Fruit fly (Drosophila melanogaster) whole organism, embryonic: ENCODE measurements around the gene MED15.

Experiments
- Asciz ChIP-seq: fragments of 200-800 bp; sonication (Bioruptor generic); optimal IDR thresholded peaks from 2 replicates; lab custom pipeline; 2017; ENCODE audit warnings: missing biosample characterization, mild to moderate bottlenecking, missing genetic modification characterization, missing genetic modification reagents
- Awh ChIP-seq: fragments of 200-800 bp; sonication (Bioruptor generic); IDR thresholded peaks from 2 replicates; pipeline ENCODE4, ENCODE4 v1.3.6; 2022; ENCODE audit warnings: missing biosample characterization, missing genetic modification characterization
- BEAF-32 ChIP-seq: fragments of 200-800 bp; sonication (Bioruptor generic); optimal IDR thresholded peaks from 3 replicates; lab custom pipeline; 2017; ENCODE audit warnings: missing biosample characterization, missing genetic modification characterization, mild to moderate bottlenecking, moderate library complexity, missing genetic modification reagents
- CG11504 ChIP-seq: fragments of 200-800 bp; sonication (Bioruptor generic); optimal IDR thresholded peaks from 3 replicates; lab custom pipeline; 2019; ENCODE audit warnings: missing biosample characterization, mild to moderate bottlenecking, missing genetic modification characterization, moderate library complexity
- CG12391 ChIP-seq: fragments of 200-800 bp; sonication (Bioruptor generic); optimal IDR thresholded peaks from 3 replicates; lab custom pipeline; 2018; ENCODE audit warnings: missing biosample characterization, mild to moderate bottlenecking, missing genetic modification characterization, moderate library complexity
- CG12659 ChIP-seq: fragments of 200-800 bp; sonication (Bioruptor generic); optimal IDR thresholded peaks from 3 replicates; lab custom pipeline; 2017; ENCODE audit warnings: mild to moderate bottlenecking, missing biosample characterization, missing genetic modification reagents, missing genetic modification characterization
- CG13287 ChIP-seq: fragments of 200-800 bp; sonication (Bioruptor generic); IDR thresholded peaks from 2 replicates; pipeline ENCODE4 v1.3.6; 2022; ENCODE audit warnings: missing biosample characterization, missing genetic modification characterization; ENCODE audit not compliant: partially characterized antibody
- CG13296 ChIP-seq: fragments of 200-800 bp; sonication (Bioruptor generic); optimal IDR thresholded peaks from 3 replicates; lab custom pipeline; 2018; ENCODE audit warnings: missing biosample characterization, mild to moderate bottlenecking, missing genetic modification characterization
- CG13424 ChIP-seq: fragments of 200-800 bp; sonication (Bioruptor generic); optimal IDR thresholded peaks from 2 replicates; lab custom pipeline; 2019; ENCODE audit warnings: missing biosample characterization, mild to moderate bottlenecking, missing genetic modification characterization, moderate library complexity
- CG13894 ChIP-seq: fragments of 200-800 bp; sonication (Bioruptor generic); optimal IDR thresholded peaks from 3 replicates; lab custom pipeline; 2018; ENCODE audit warnings: missing biosample characterization, mild to moderate bottlenecking, missing genetic modification characterization, moderate library complexity
- CG16779 ChIP-seq: fragments of 200-800 bp; sonication (Bioruptor generic); IDR thresholded peaks from 2 replicates; pipeline ENCODE4 v1.3.6; 2022; ENCODE audit warnings: missing biosample characterization, missing genetic modification characterization
- CG16815 ChIP-seq: fragments of 200-800 bp; sonication (Bioruptor generic); optimal IDR thresholded peaks from 3 replicates; lab custom pipeline; 2017; ENCODE audit warnings: missing biosample characterization, mild to moderate bottlenecking, missing genetic modification characterization
- CG17385 ChIP-seq: fragments of 200-800 bp; sonication (Bioruptor generic); optimal IDR thresholded peaks from 3 replicates; lab custom pipeline; 2018; ENCODE audit warnings: missing biosample characterization, mild to moderate bottlenecking, missing genetic modification characterization
- CG17829 ChIP-seq: fragments of 200-800 bp; optimal IDR thresholded peaks from 2 replicates; lab custom pipeline; 2019; ENCODE audit warnings: missing biosample characterization, mild to moderate bottlenecking, missing genetic modification characterization, moderate library complexity
- CG17912 ChIP-seq: fragments of 200-800 bp; sonication (Bioruptor generic); optimal IDR thresholded peaks from 2 replicates; lab custom pipeline; 2018; ENCODE audit warnings: missing biosample characterization, mild to moderate bottlenecking, missing genetic modification characterization
- CG1792 ChIP-seq: fragments of 200-800 bp; sonication (Bioruptor generic); optimal IDR thresholded peaks from 2 replicates; lab custom pipeline; 2016; ENCODE audit warnings: missing biosample characterization, missing genetic modification characterization
- CG18262 ChIP-seq: fragments of 200-800 bp; optimal IDR thresholded peaks from 3 replicates; lab custom pipeline; 2019; ENCODE audit warnings: missing biosample characterization, mild to moderate bottlenecking, missing genetic modification characterization, moderate library complexity
- CG2120 ChIP-seq: fragments of 200-800 bp; sonication (Bioruptor generic); optimal IDR thresholded peaks from 3 replicates; lab custom pipeline; 2016; ENCODE audit warnings: missing biosample characterization, missing genetic modification characterization
- CG30431 ChIP-seq: fragments of 200-800 bp; sonication (Bioruptor generic); optimal IDR thresholded peaks from 2 replicates; lab custom pipeline; 2017; ENCODE audit warnings: missing biosample characterization, missing genetic modification characterization
- CG31441 ChIP-seq: fragments of 200-800 bp; sonication (Bioruptor generic); IDR thresholded peaks from 2 replicates; pipeline ENCODE4 v1.3.6; 2022; ENCODE audit warnings: missing biosample characterization, missing genetic modification characterization
- CG33213 ChIP-seq: fragments of 200-800 bp; sonication (Bioruptor generic); optimal IDR thresholded peaks from 3 replicates; lab custom pipeline; 2016; ENCODE audit warnings: missing biosample characterization, missing genetic modification characterization
- CG3847 ChIP-seq: fragments of 200-800 bp; sonication (Bioruptor generic); IDR thresholded peaks from 2 replicates; pipeline ENCODE4 v1.3.6; 2022; ENCODE audit warnings: missing biosample characterization, missing genetic modification characterization
- CG4360 ChIP-seq: fragments of 200-800 bp; sonication (Bioruptor generic); IDR thresholded peaks from 2 replicates; pipeline ENCODE4 v1.3.6; 2022; ENCODE audit warnings: missing biosample characterization, missing genetic modification characterization
- CG4854 ChIP-seq: fragments of 200-800 bp; sonication (Bioruptor generic); optimal IDR thresholded peaks from 2 replicates; lab custom pipeline; 2016; ENCODE audit warnings: missing biosample characterization, missing genetic modification characterization, inconsistent platforms
- CG7839 ChIP-seq: fragments of 200-800 bp; sonication (Bioruptor generic); optimal IDR thresholded peaks from 3 replicates; lab custom pipeline; 2018; ENCODE audit warnings: missing biosample characterization, mild to moderate bottlenecking, missing genetic modification characterization, moderate library complexity
- CG8944 ChIP-seq: fragments of 200-800 bp; sonication (Bioruptor generic); optimal IDR thresholded peaks from 3 replicates; lab custom pipeline; 2016; ENCODE audit warnings: missing biosample characterization, missing genetic modification characterization
- CG9437 ChIP-seq: fragments of 200-800 bp; sonication (Bioruptor generic); optimal IDR thresholded peaks from 2 replicates; lab custom pipeline; 2018; ENCODE audit warnings: missing biosample characterization, mild to moderate bottlenecking, missing genetic modification characterization
- HLH3B ChIP-seq: fragments of 200-800 bp; sonication (Bioruptor generic); IDR thresholded peaks from 2 replicates; pipeline ENCODE4 v1.3.6; 2022; ENCODE audit warnings: missing biosample characterization, missing genetic modification characterization
- Hand ChIP-seq: fragments of 200-800 bp; sonication (Bioruptor generic); optimal IDR thresholded peaks from 2 replicates; lab custom pipeline; 2017; ENCODE audit warnings: mild to moderate bottlenecking, missing biosample characterization, missing genetic modification reagents, missing genetic modification characterization
- Hey ChIP-seq: fragments of 200-800 bp; sonication (Bioruptor generic); optimal IDR thresholded peaks from 3 replicates; lab custom pipeline; 2018; ENCODE audit warnings: missing biosample characterization, mild to moderate bottlenecking, missing genetic modification characterization
- Hmr ChIP-seq: fragments of 200-800 bp; sonication (Bioruptor generic); optimal IDR thresholded peaks from 3 replicates; lab custom pipeline; 2017; ENCODE audit warnings: mild to moderate bottlenecking, missing biosample characterization, missing genetic modification reagents, missing genetic modification characterization
- Hr39 ChIP-seq: fragments of >200 bp; optimal IDR thresholded peaks from 2 replicates; lab custom pipeline; 2017
- Mes4 ChIP-seq: fragments of 200-800 bp; sonication (Bioruptor generic); optimal IDR thresholded peaks from 2 replicates; lab custom pipeline; 2016; ENCODE audit warnings: missing biosample characterization, missing genetic modification characterization
- NfI ChIP-seq: fragments of 200-800 bp; sonication (Bioruptor generic); optimal IDR thresholded peaks from 3 replicates; lab custom pipeline; 2018; ENCODE audit warnings: missing biosample characterization, mild to moderate bottlenecking, missing genetic modification characterization, moderate library complexity
- Sox102F ChIP-seq: fragments of 200-800 bp; sonication (Bioruptor generic); optimal IDR thresholded peaks from 2 replicates; lab custom pipeline; 2018; ENCODE audit warnings: missing biosample characterization, mild to moderate bottlenecking, missing genetic modification characterization, moderate library complexity
- Ssrp ChIP-seq: fragments of 200-800 bp; sonication (Bioruptor generic); optimal IDR thresholded peaks from 2 replicates; lab custom pipeline; 2018; ENCODE audit warnings: missing biosample characterization, mild to moderate bottlenecking, missing genetic modification characterization, moderate library complexity
- Xrp1 ChIP-seq: fragments of 200-800 bp; sonication (Bioruptor generic); IDR thresholded peaks from 2 replicates; pipeline ENCODE4 v1.3.6; 2022; ENCODE audit warnings: missing biosample characterization, missing genetic modification characterization
- dysf ChIP-seq: fragments of 200-800 bp; sonication (Bioruptor generic); IDR thresholded peaks from 3 replicates; pipeline ENCODE4 v1.3.6; 2022; ENCODE audit warnings: missing biosample characterization, missing genetic modification characterization
- emc ChIP-seq: fragments of 200-800 bp; sonication (Bioruptor generic); optimal IDR thresholded peaks from 2 replicates; lab custom pipeline; 2016; ENCODE audit warnings: missing biosample characterization, missing genetic modification characterization
- gce ChIP-seq: fragments of 200-800 bp; sonication (Bioruptor generic); IDR thresholded peaks from 3 replicates; pipeline ENCODE4 v1.3.6; 2022; ENCODE audit warnings: missing biosample characterization, missing genetic modification characterization
- hb ChIP-seq: fragments of 200-800 bp; sonication (Bioruptor generic); IDR thresholded peaks from 3 replicates; pipeline ENCODE4 v1.3.6; 2022; ENCODE audit warnings: missing biosample characterization, missing genetic modification characterization; ENCODE audit not compliant: partially characterized antibody
- lov ChIP-seq, 2 experiments: fragments of 200-800 bp in 1 of 2; fragments of >200 bp in 1 of 2; sonication (Bioruptor generic) in 1 of 2; IDR thresholded peaks in 1 of 2; optimal IDR thresholded peaks in 1 of 2; 2 replicates in 1 of 2; 3 replicates in 1 of 2; pipeline versions ENCODE4 v1.3.6 to Lab custom; 2017 to 2022; ENCODE audit warnings: missing biosample characterization in 1 of 2, missing genetic modification characterization in 1 of 2
- odd ChIP-seq: fragments of 200-800 bp; sonication (Bioruptor generic); optimal IDR thresholded peaks from 2 replicates; lab custom pipeline; 2017; ENCODE audit warnings: missing biosample characterization, mild to moderate bottlenecking, missing genetic modification characterization
- schlank ChIP-seq: fragments of 200-800 bp; sonication (Bioruptor generic); optimal IDR thresholded peaks from 2 replicates; lab custom pipeline; 2018; ENCODE audit warnings: missing biosample characterization, mild to moderate bottlenecking, missing genetic modification characterization
- slp2 ChIP-seq: fragments of 200-800 bp; sonication (Bioruptor generic); optimal IDR thresholded peaks from 2 replicates; lab custom pipeline; 2016; ENCODE audit warnings: missing biosample characterization, missing genetic modification characterization
- tap ChIP-seq: fragments of 200-800 bp; optimal IDR thresholded peaks from 3 replicates; lab custom pipeline; 2019; ENCODE audit warnings: missing biosample characterization, mild to moderate bottlenecking, missing genetic modification characterization, moderate library complexity
- tup ChIP-seq: fragments of 200-800 bp; sonication (Bioruptor generic); optimal IDR thresholded peaks from 2 replicates; lab custom pipeline; 2016; ENCODE audit warnings: missing biosample characterization, mild to moderate bottlenecking, missing genetic modification characterization, moderate library complexity
- tx ChIP-seq: fragments of 200-800 bp; sonication (Bioruptor generic); optimal IDR thresholded peaks from 2 replicates; lab custom pipeline; 2016; ENCODE audit warnings: missing biosample characterization, missing genetic modification characterization

Gene MED15

dm6 chr2L:481757-482450 lies 9.1 kb downstream of the MED15 start (continued):
- TF ChIP-seq odd (GFP tag; lab: Kevin White, UChicago) (peak; percentile 57), CG11504 (tag; lab: Kevin White, UChicago) (peak; percentile 87), CG17829 (tag; lab: Kevin White, UChicago) (peak; percentile 71), CG12391 (tag; lab: Kevin White, UChicago) (peak; percentile 82), CG3847 (no peak), Asciz (GFP tag; lab: Kevin White, UChicago) (peak; percentile 69), CG1792 (GFP tag; lab: Kevin White, UChicago) (peak; percentile 37), CG4854 (GFP tag; lab: Kevin White, UChicago) (peak; percentile 64), CG13287 (GFP tag; lab: Robert Waterston, UW) (no peak), CG7839 (tag; lab: Kevin White, UChicago) (peak; percentile 88), CG9437 (GFP tag; lab: Kevin White, UChicago) (peak; percentile 80), CG33213 (peak; percentile 62), CG2120 (GFP tag; lab: Kevin White, UChicago) (peak; percentile 94), CG30431 (GFP tag; lab: Kevin White, UChicago) (peak; percentile 23), CG8944 (peak; percentile 39), hb (GFP tag; lab: Robert Waterston, UW) (no peak), lov (optimal IDR thresholded peaks at IDR 0.05; lab: Kevin White, UChicago) (no peak), lov (GFP tag; IDR thresholded peaks at IDR 0.05; lab: Robert Waterston, UW) (no peak), Hr39 (no peak), NfI (GFP tag; lab: Kevin White, UChicago) (peak; percentile 85), dysf (GFP tag; lab: Robert Waterston, UW) (no peak), CG13296 (GFP tag; lab: Kevin White, UChicago) (peak; percentile 88), CG17385 (GFP tag; lab: Kevin White, UChicago) (peak; percentile 81), gce (no peak), emc (GFP tag; lab: Kevin White, UChicago) (peak; percentile 40), Mes4 (GFP tag; lab: Kevin White, UChicago) (no peak), CG16815 (GFP tag; lab: Kevin White, UChicago) (peak; percentile 48), Xrp1 (GFP tag; lab: Robert Waterston, UW) (no peak), CG12659 (GFP tag; lab: Kevin White, UChicago) (peak; percentile 91), HLH3B (GFP tag; lab: Robert Waterston, UW) (no peak), CG16779 (no peak), tup (GFP tag; lab: Kevin White, UChicago) (peak; percentile 54), tx (peak; percentile 65), CG31441 (GFP tag; lab: Robert Waterston, UW) (no peak), Hand (GFP tag; lab: Kevin White, UChicago) (peak; percentile 86), BEAF-32 (GFP tag; lab: Kevin White, UChicago) (no peak), schlank (tag; lab: Kevin White, UChicago) (peak; percentile 77), CG13894 (tag; lab: Kevin White, UChicago) (peak; percentile 90), CG4360 (no peak), Hey (tag; lab: Kevin White, UChicago) (no peak), tap (tag; lab: Kevin White, UChicago) (peak; percentile 72), CG17912 (GFP tag; lab: Kevin White, UChicago) (no peak), Awh (no peak), Ssrp (peak; percentile 42), slp2 (GFP tag; lab: Kevin White, UChicago) (peak; percentile 56), CG18262 (tag; lab: Kevin White, UChicago) (peak; percentile 56), CG13424 (peak; percentile 85), Hmr (GFP tag; lab: Kevin White, UChicago) (peak; percentile 95), Sox102F (GFP tag; lab: Kevin White, UChicago) (peak; percentile 80)
